Worm (Caenorhabditis elegans): ENCODE data around the gene lido-11.

lido-11 gene

ce11 chrII:2975561-2976230, 28.1 kb upstream of the lido-11 start:
- TF ChIP-seq aly-2 (tag; optimal IDR thresholded peaks at IDR 0.05), result no peak
- TF ChIP-seq nhr-23 (tag; optimal IDR thresholded peaks at IDR 0.05), result no peak
- no peak for TF ChIP-seq nhr-43 (tag; optimal IDR thresholded peaks at IDR 0.05; ENCODE audit: poor library complexity, severe bottlenecking)
- no peak for TF ChIP-seq nhr-12 (tag; optimal IDR thresholded peaks at IDR 0.05)
- TF ChIP-seq snpc-4 (tag; optimal IDR thresholded peaks at IDR 0.05), result no peak
- TF ChIP-seq ceh-9 (tag; optimal IDR thresholded peaks at IDR 0.05), result no peak
- TF ChIP-seq nhr-28 (tag; optimal IDR thresholded peaks at IDR 0.05), result no peak
- TF ChIP-seq egl-27 (tag; optimal IDR thresholded peaks at IDR 0.05), result no peak
- TF ChIP-seq elt-2 (tag; optimal IDR thresholded peaks at IDR 0.05), result peak; percentile 96
- TF ChIP-seq elt-1 (tag; optimal IDR thresholded peaks at IDR 0.05), result no peak
- peak; percentile 69 for TF ChIP-seq pqm-1 (tag; optimal IDR thresholded peaks at IDR 0.05)
- TF ChIP-seq fos-1 (tag; optimal IDR thresholded peaks at IDR 0.05), result no peak
- TF ChIP-seq eor-1 (tag; optimal IDR thresholded peaks at IDR 0.05), result no peak
- TF ChIP-seq ceh-82 (tag; optimal IDR thresholded peaks at IDR 0.05), result no peak
- TF ChIP-seq sea-2 (GFP tag; optimal IDR thresholded peaks at IDR 0.05), result no peak
- TF ChIP-seq R02D3.7 (tag; optimal IDR thresholded peaks at IDR 0.05), result no peak
- TF ChIP-seq hmg-11 (tag; optimal IDR thresholded peaks at IDR 0.05), result no peak
- no peak for TF ChIP-seq ZK546.5 (tag; optimal IDR thresholded peaks at IDR 0.05)
- no peak for TF ChIP-seq fkh-2 (tag; optimal IDR thresholded peaks at IDR 0.05)
- TF ChIP-seq nfya-1 (tag; optimal IDR thresholded peaks at IDR 0.05; ENCODE audit: insufficient read depth), result no peak
- no peak for TF ChIP-seq ztf-11 (tag; optimal IDR thresholded peaks at IDR 0.05)
- no peak for TF ChIP-seq nhr-67 (tag; optimal IDR thresholded peaks at IDR 0.05)
- no peak for TF ChIP-seq skn-1 (tag; optimal IDR thresholded peaks at IDR 0.05)
- TF ChIP-seq pha-4 (tag; optimal IDR thresholded peaks at IDR 0.05), result peak; percentile 70
- TF ChIP-seq daf-12 (tag; optimal IDR thresholded peaks at IDR 0.05), result no peak
- TF ChIP-seq ztf-4 (tag; optimal IDR thresholded peaks at IDR 0.05), result peak; percentile 16
- TF ChIP-seq mdl-1 (tag; optimal IDR thresholded peaks at IDR 0.05), result no peak
- TF ChIP-seq lsy-12 (tag; optimal IDR thresholded peaks at IDR 0.05), result no peak
- no peak for TF ChIP-seq elt-3 (tag; optimal IDR thresholded peaks at IDR 0.05)
- TF ChIP-seq nhr-11 (tag; optimal IDR thresholded peaks at IDR 0.05), result no peak
- TF ChIP-seq nhr-77 (tag; optimal IDR thresholded peaks at IDR 0.05), result no peak
- TF ChIP-seq nhr-25 (tag; optimal IDR thresholded peaks at IDR 0.05), result no peak
- TF ChIP-seq ceh-16 (tag; optimal IDR thresholded peaks at IDR 0.05), result no peak
- TF ChIP-seq ceh-28 (tag; optimal IDR thresholded peaks at IDR 0.05), result peak; percentile 24
- TF ChIP-seq egl-5 (tag; optimal IDR thresholded peaks at IDR 0.05), result no peak
- no peak for TF ChIP-seq unc-62 (GFP tag; optimal IDR thresholded peaks at IDR 0.05)
- TF ChIP-seq fkh-10 (GFP tag; optimal IDR thresholded peaks at IDR 0.05), result no peak
- TF ChIP-seq jun-1 (tag; optimal IDR thresholded peaks at IDR 0.05), result peak; percentile 37
- no peak for TF ChIP-seq mml-1 (tag; optimal IDR thresholded peaks at IDR 0.05)
- no peak for TF ChIP-seq zag-1 (tag; optimal IDR thresholded peaks at IDR 0.05)
- no peak for TF ChIP-seq ama-1 (optimal IDR thresholded peaks at IDR 0.05)
- no peak for TF ChIP-seq tbx-2 (tag; optimal IDR thresholded peaks at IDR 0.05)

ce11 chrII:2976597-2976996, 27.2 kb upstream of the lido-11 start, which contains the start of gene nhr-88:
TSS of gene nhr-88 (plus strand) at chrII:2976639.
- no peak for TF ChIP-seq mml-1 (tag; optimal IDR thresholded peaks at IDR 0.05)
- no peak for TF ChIP-seq elt-1 (tag; optimal IDR thresholded peaks at IDR 0.05)
- TF ChIP-seq unc-39 (tag; optimal IDR thresholded peaks at IDR 0.05), result no peak
- TF ChIP-seq snpc-4 (tag; optimal IDR thresholded peaks at IDR 0.05), result no peak
- no peak for TF ChIP-seq ztf-11 (tag; optimal IDR thresholded peaks at IDR 0.05)
- peak; percentile 43 for TF ChIP-seq ama-1 (optimal IDR thresholded peaks at IDR 0.05)
- no peak for TF ChIP-seq fos-1 (tag; optimal IDR thresholded peaks at IDR 0.05)
- TF ChIP-seq nhr-76 (tag; optimal IDR thresholded peaks at IDR 0.05), result no peak
- TF ChIP-seq daf-12 (tag; optimal IDR thresholded peaks at IDR 0.05), result no peak
- no peak for TF ChIP-seq lsy-12 (tag; optimal IDR thresholded peaks at IDR 0.05)
- no peak for TF ChIP-seq nhr-43 (tag; optimal IDR thresholded peaks at IDR 0.05; ENCODE audit: poor library complexity, severe bottlenecking)
- TF ChIP-seq nfya-1 (tag; optimal IDR thresholded peaks at IDR 0.05; ENCODE audit: insufficient read depth), result peak; percentile 49
- TF ChIP-seq skn-1 (tag; optimal IDR thresholded peaks at IDR 0.05), result no peak
- TF ChIP-seq R02D3.7 (tag; optimal IDR thresholded peaks at IDR 0.05), result no peak
- TF ChIP-seq hmg-11 (tag; optimal IDR thresholded peaks at IDR 0.05), result peak; percentile 52
- no peak for TF ChIP-seq pqm-1 (tag; optimal IDR thresholded peaks at IDR 0.05)
- no peak for TF ChIP-seq ztf-4 (tag; optimal IDR thresholded peaks at IDR 0.05)
- no peak for TF ChIP-seq nhr-77 (tag; optimal IDR thresholded peaks at IDR 0.05)
- no peak for TF ChIP-seq nhr-23 (tag; optimal IDR thresholded peaks at IDR 0.05)
